Worm (Caenorhabditis elegans) whole organism, young adult: ENCODE results near the gene tomm-70.

Experiments
- C17E4.6 ChIP-seq: fragments of 200-800 bp; sonication (Bioruptor generic); IDR thresholded peaks from 2 replicates; pipeline ENCODE4 v1.3.6; 2022; ENCODE audit warnings: missing genetic modification reagents, missing genetic modification characterization, missing compliant biosample characterization
- F23B12.7 ChIP-seq: sonication (generic microtip); optimal IDR thresholded peaks from 2 replicates; lab custom pipeline; 2017; ENCODE audit warnings: missing genetic modification characterization, mild to moderate bottlenecking, missing compliant biosample characterization, antibody characterized with exemption, moderate library complexity; ENCODE audit not compliant: insufficient read depth
- F39B2.1 ChIP-seq: fragments of 200-800 bp; sonication (Bioruptor generic); IDR thresholded peaks from 2 replicates; pipeline ENCODE4 v1.3.6; 2022; ENCODE audit warnings: missing genetic modification reagents, missing genetic modification characterization, missing compliant biosample characterization
- F52B5.7 ChIP-seq: sonication (generic microtip); optimal IDR thresholded peaks from 2 replicates; lab custom pipeline; 2016; ENCODE audit warnings: mild to moderate bottlenecking, missing genetic modification characterization, missing compliant biosample characterization
- F55B11.4 ChIP-seq: sonication (generic microtip); optimal IDR thresholded peaks from 2 replicates; lab custom pipeline; 2016; ENCODE audit warnings: missing compliant biosample characterization, missing genetic modification characterization, borderline replicate concordance; ENCODE audit not compliant: insufficient read depth
- F57A8.1 ChIP-seq: fragments of 200-800 bp; sonication (Bioruptor generic); optimal IDR thresholded peaks from 2 replicates; lab custom pipeline; 2018; ENCODE audit warnings: mild to moderate bottlenecking, missing genetic modification characterization, moderate library complexity, missing compliant biosample characterization
- F57C9.4 ChIP-seq: sonication (generic microtip); optimal IDR thresholded peaks from 2 replicates; lab custom pipeline; 2017; ENCODE audit warnings: mild to moderate bottlenecking, missing genetic modification characterization, missing compliant biosample characterization
- T07F8.4 ChIP-seq: sonication (generic microtip); optimal IDR thresholded peaks from 2 replicates; lab custom pipeline; 2016; ENCODE audit warnings: mild to moderate bottlenecking, missing genetic modification characterization, moderate library complexity, missing compliant biosample characterization
- Y56A3A.18 ChIP-seq: fragments of 200-800 bp; sonication (Bioruptor generic); IDR thresholded peaks from 2 replicates; pipeline ENCODE4 v1.3.6; 2022; ENCODE audit warnings: missing genetic modification reagents, missing genetic modification characterization, missing compliant biosample characterization
- Y79H2A.3 ChIP-seq: fragments of 200-800 bp; sonication (Bioruptor generic); conservative IDR thresholded peaks from 2 replicates; pipeline ENCODE4 v1.3.6; 2022; ENCODE audit warnings: missing genetic modification reagents, missing genetic modification characterization, missing compliant biosample characterization
- akir-1 ChIP-seq: fragments of 200-800 bp; sonication (Bioruptor generic); optimal IDR thresholded peaks from 2 replicates; lab custom pipeline; 2018; ENCODE audit warnings: mild to moderate bottlenecking, missing genetic modification characterization, moderate library complexity, missing compliant biosample characterization
- ama-1 ChIP-seq, 3 experiments: fragments of 150-350 bp in 1 of 3; sonication (generic microtip) in 2 of 3; optimal IDR thresholded peaks; 2 replicates each; lab custom pipeline; 2014 to 2018; ENCODE audit warnings: missing biosample characterization in 2 of 3, missing genetic modification characterization in 2 of 3, missing genetic modification reagents in 2 of 3
- aptf-2 ChIP-seq: fragments of 200-800 bp; sonication (Bioruptor generic); conservative IDR thresholded peaks from 2 replicates; pipeline ENCODE4 v1.3.6; 2022; ENCODE audit warnings: missing genetic modification reagents, missing genetic modification characterization, missing compliant biosample characterization
- attf-5 ChIP-seq: fragments of 200-800 bp; sonication (Bioruptor generic); optimal IDR thresholded peaks from 2 replicates; lab custom pipeline; 2018; ENCODE audit warnings: mild to moderate bottlenecking, missing genetic modification characterization, missing compliant biosample characterization
- ccch-3 ChIP-seq: fragments of 200-800 bp; sonication (Bioruptor generic); optimal IDR thresholded peaks from 2 replicates; lab custom pipeline; 2018; ENCODE audit warnings: mild to moderate bottlenecking, missing genetic modification characterization, missing compliant biosample characterization
- cebp-1 ChIP-seq, 2 experiments: fragments of 200-800 bp in 1 of 2; sonication (Bioruptor generic) in 1 of 2; sonication (generic microtip) in 1 of 2; IDR thresholded peaks in 1 of 2; optimal IDR thresholded peaks in 1 of 2; 2 replicates each; pipeline versions ENCODE4 v1.3.6 to Lab custom; 2017 to 2022; ENCODE audit warnings: missing compliant biosample characterization in 2 of 2, missing genetic modification characterization in 2 of 2, mild to moderate bottlenecking in 1 of 2, missing genetic modification reagents in 1 of 2, moderate library complexity in 1 of 2
- ceh-91 ChIP-seq: fragments of 200-800 bp; sonication (Bioruptor generic); IDR thresholded peaks from 2 replicates; pipeline ENCODE4 v1.3.6; 2022; ENCODE audit warnings: missing genetic modification reagents, missing genetic modification characterization, missing compliant biosample characterization
- chd-7 ChIP-seq: sonication (generic microtip); optimal IDR thresholded peaks from 2 replicates; lab custom pipeline; 2016; ENCODE audit warnings: mild to moderate bottlenecking, missing genetic modification characterization, moderate library complexity, missing compliant biosample characterization
- die-1 ChIP-seq: sonication (generic microtip); optimal IDR thresholded peaks from 2 replicates; lab custom pipeline; 2016; ENCODE audit warnings: missing genotype, mild to moderate bottlenecking, missing genetic modification characterization, missing compliant biosample characterization
- efl-1 ChIP-seq: fragments of 150-350 bp; optimal IDR thresholded peaks from 2 replicates; lab custom pipeline; 2014; ENCODE audit warnings: missing biosample characterization, missing genetic modification reagents, missing genetic modification characterization
- egl-18 ChIP-seq: fragments of 200-800 bp; sonication (Bioruptor generic); IDR thresholded peaks from 2 replicates; pipeline ENCODE4 v1.3.6; 2022; ENCODE audit warnings: missing genetic modification reagents, missing genetic modification characterization, missing compliant biosample characterization
- ets-4 ChIP-seq: fragments of 200-800 bp; sonication (Bioruptor generic); optimal IDR thresholded peaks from 2 replicates; lab custom pipeline; 2018; ENCODE audit warnings: mild to moderate bottlenecking, missing genetic modification characterization, missing compliant biosample characterization
- fkh-3 ChIP-seq: sonication (generic microtip); optimal IDR thresholded peaks from 2 replicates; lab custom pipeline; 2016; ENCODE audit warnings: mild to moderate bottlenecking, missing genetic modification characterization, missing compliant biosample characterization
- him-1 ChIP-seq: sonication (generic microtip); optimal IDR thresholded peaks from 2 replicates; lab custom pipeline; 2016; ENCODE audit warnings: missing genotype, missing genetic modification reagents, missing genetic modification characterization, missing compliant biosample characterization
- hmg-1.2 ChIP-seq: fragments of 200-800 bp; sonication (Bioruptor generic); IDR thresholded peaks from 2 replicates; pipeline ENCODE4 v1.3.6; 2022; ENCODE audit warnings: missing genetic modification reagents, missing genetic modification characterization, missing compliant biosample characterization
- hrde-1 ChIP-seq: sonication (generic microtip); optimal IDR thresholded peaks from 2 replicates; lab custom pipeline; 2016; ENCODE audit warnings: missing genetic modification characterization, mild to moderate bottlenecking, missing compliant biosample characterization, moderate library complexity, missing genotype, missing genetic modification reagents, borderline replicate concordance
- hsf-1 ChIP-seq: fragments of 200-800 bp; sonication (Bioruptor generic); IDR thresholded peaks from 2 replicates; pipeline ENCODE4 v1.3.6; 2022; ENCODE audit warnings: missing genetic modification reagents, missing genetic modification characterization, missing compliant biosample characterization
- lag-1 ChIP-seq: fragments of 200-800 bp; sonication (Bioruptor generic); IDR thresholded peaks from 2 replicates; pipeline ENCODE4 v1.3.6; 2022; ENCODE audit warnings: missing genetic modification reagents, missing genetic modification characterization, missing compliant biosample characterization
- let-607 ChIP-seq, 2 experiments: fragments of 200-800 bp in 1 of 2; sonication (Bioruptor generic) in 1 of 2; sonication (generic microtip) in 1 of 2; optimal IDR thresholded peaks; 2 replicates each; lab custom pipeline; 2016 to 2018; ENCODE audit warnings: mild to moderate bottlenecking in 2 of 2, missing compliant biosample characterization in 2 of 2, missing genetic modification characterization in 2 of 2, moderate library complexity in 2 of 2, missing genotype in 1 of 2
- lin-40 ChIP-seq: sonication (generic microtip); optimal IDR thresholded peaks from 2 replicates; lab custom pipeline; 2016; ENCODE audit warnings: missing genetic modification characterization, mild to moderate bottlenecking, missing compliant biosample characterization, missing genotype, missing genetic modification reagents
- madf-10 ChIP-seq: sonication (generic microtip); optimal IDR thresholded peaks from 2 replicates; lab custom pipeline; 2016; ENCODE audit warnings: mild to moderate bottlenecking, missing genetic modification characterization, missing compliant biosample characterization
- madf-3 ChIP-seq: fragments of 200-800 bp; sonication (Bioruptor generic); IDR thresholded peaks from 2 replicates; pipeline ENCODE4 v1.3.6; 2022; ENCODE audit warnings: missing genetic modification reagents, missing genetic modification characterization, missing compliant biosample characterization
- madf-6 ChIP-seq: fragments of 200-800 bp; sonication (Bioruptor generic); IDR thresholded peaks from 2 replicates; pipeline ENCODE4 v1.3.6; 2022; ENCODE audit warnings: missing genetic modification reagents, missing genetic modification characterization, missing compliant biosample characterization
- nfya-1 ChIP-seq: sonication (generic microtip); optimal IDR thresholded peaks from 2 replicates; lab custom pipeline; 2017; ENCODE audit warnings: antibody characterized with exemption, missing compliant biosample characterization, missing genetic modification characterization, borderline replicate concordance; ENCODE audit not compliant: insufficient read depth
- nhr-120 ChIP-seq: fragments of 200-800 bp; sonication (Bioruptor generic); IDR thresholded peaks from 2 replicates; pipeline ENCODE4 v1.3.6; 2022; ENCODE audit warnings: missing genetic modification characterization, missing compliant biosample characterization
- nhr-27 ChIP-seq: fragments of 200-800 bp; sonication (Bioruptor generic); optimal IDR thresholded peaks from 2 replicates; lab custom pipeline; 2018; ENCODE audit warnings: mild to moderate bottlenecking, missing genetic modification characterization, moderate library complexity, missing compliant biosample characterization
- nhr-90 ChIP-seq: sonication (generic microtip); optimal IDR thresholded peaks from 2 replicates; lab custom pipeline; 2016; ENCODE audit warnings: missing genotype, mild to moderate bottlenecking, missing genetic modification characterization, missing compliant biosample characterization
- pha-4 ChIP-seq: fragments of 150-350 bp; sonication (generic microtip); optimal IDR thresholded peaks from 2 replicates; lab custom pipeline; 2014; ENCODE audit warnings: missing biosample characterization, missing genetic modification reagents, missing genetic modification characterization
- repo-1 ChIP-seq: sonication (generic microtip); optimal IDR thresholded peaks from 2 replicates; lab custom pipeline; 2017; ENCODE audit warnings: mild to moderate bottlenecking, missing genetic modification characterization, missing compliant biosample characterization
- sdz-38 ChIP-seq: sonication (generic microtip); optimal IDR thresholded peaks from 2 replicates; lab custom pipeline; 2016; ENCODE audit warnings: missing genotype, missing genetic modification characterization, missing compliant biosample characterization
- sea-2 ChIP-seq: fragments of 200-800 bp; sonication (Bioruptor generic); IDR thresholded peaks from 2 replicates; pipeline ENCODE4 v1.3.6; 2022; ENCODE audit warnings: missing genetic modification characterization, missing compliant biosample characterization
- snpc-3.4 ChIP-seq: sonication (generic microtip); optimal IDR thresholded peaks from 2 replicates; lab custom pipeline; 2017; ENCODE audit warnings: missing genetic modification characterization, mild to moderate bottlenecking, missing compliant biosample characterization, antibody characterized with exemption, moderate library complexity, missing genotype, missing genetic modification reagents
- somi-1 ChIP-seq: fragments of 200-800 bp; sonication (Bioruptor generic); optimal IDR thresholded peaks from 2 replicates; lab custom pipeline; 2018; ENCODE audit warnings: mild to moderate bottlenecking, missing genetic modification characterization, missing compliant biosample characterization
- sptf-2 ChIP-seq: fragments of 200-800 bp; sonication (Bioruptor generic); optimal IDR thresholded peaks from 2 replicates; lab custom pipeline; 2018; ENCODE audit warnings: mild to moderate bottlenecking, missing genetic modification characterization, missing compliant biosample characterization
- unc-130 ChIP-seq: sonication (generic microtip); optimal IDR thresholded peaks from 2 replicates; lab custom pipeline; 2016; ENCODE audit warnings: missing genetic modification reagents, missing genetic modification characterization, missing compliant biosample characterization
- xnd-1 ChIP-seq: sonication (generic microtip); optimal IDR thresholded peaks from 2 replicates; lab custom pipeline; 2016; ENCODE audit warnings: missing genotype, missing genetic modification reagents, missing genetic modification characterization, missing compliant biosample characterization
- ztf-26 ChIP-seq: sonication (generic microtip); optimal IDR thresholded peaks from 2 replicates; lab custom pipeline; 2017; ENCODE audit warnings: missing genetic modification characterization, missing compliant biosample characterization
- ztf-28 ChIP-seq: fragments of 200-800 bp; sonication (Bioruptor generic); IDR thresholded peaks from 2 replicates; pipeline ENCODE4 v1.3.6; 2022; ENCODE audit warnings: missing genetic modification reagents, missing genetic modification characterization, missing compliant biosample characterization

tomm-70 gene

ce11 chrIII:8782080-8782479 lies 27.5 kb upstream of the tomm-70 start:
- TF ChIP-seq F57A8.1 (GFP tag; lab: Kevin White, UChicago), result no peak
- no peak for TF ChIP-seq hrde-1
- no peak for TF ChIP-seq unc-130 (GFP tag; lab: Kevin White, UChicago)
- no peak for TF ChIP-seq repo-1
- no peak for TF ChIP-seq cebp-1 (GFP tag; IDR thresholded peaks at IDR 0.05; lab: Robert Waterston, UW)
- TF ChIP-seq cebp-1 (tag; optimal IDR thresholded peaks at IDR 0.05; lab: Kevin White, UChicago), result peak; percentile 68

ce11 chrIII:8780473-8780872 lies 25.9 kb upstream of the tomm-70 start:
- TF ChIP-seq somi-1 (GFP tag; lab: Kevin White, UChicago), result peak; percentile 60
- TF ChIP-seq attf-5, result no peak
- TF ChIP-seq C17E4.6 (GFP tag; lab: Robert Waterston, UW), result no peak
- TF ChIP-seq fkh-3 (tag; lab: Kevin White, UChicago), result no peak
- no peak for TF ChIP-seq nfya-1 (tag; lab: Kevin White, UChicago)
- no peak for TF ChIP-seq F55B11.4
- no peak for TF ChIP-seq aptf-2
- no peak for TF ChIP-seq sptf-2
- TF ChIP-seq madf-6 (GFP tag; lab: Robert Waterston, UW), result no peak
- no peak for TF ChIP-seq efl-1
- TF ChIP-seq xnd-1, result no peak
- TF ChIP-seq ccch-3 (GFP tag; lab: Kevin White, UChicago), result no peak
- no peak for TF ChIP-seq Y79H2A.3 (GFP tag; lab: Robert Waterston, UW)
- TF ChIP-seq nhr-90 (tag; lab: Kevin White, UChicago), result no peak
- TF ChIP-seq lin-40, result peak; percentile 61
- peak; percentile 16 for TF ChIP-seq chd-7 (tag; lab: Kevin White, UChicago)
- TF ChIP-seq ztf-28 (GFP tag; lab: Robert Waterston, UW), result no peak
- no peak for TF ChIP-seq F52B5.7
- TF ChIP-seq madf-3 (GFP tag; lab: Robert Waterston, UW), result no peak
- no peak for TF ChIP-seq ama-1 (optimal IDR thresholded peaks at IDR 0.05; lab: Kevin White, UChicago)
- no peak for TF ChIP-seq ama-1 (GFP tag; optimal IDR thresholded peaks at IDR 0.05; lab: Kevin White, UChicago)
- TF ChIP-seq F23B12.7, result no peak
- TF ChIP-seq die-1 (tag; lab: Kevin White, UChicago), result no peak
- TF ChIP-seq cebp-1 (GFP tag; IDR thresholded peaks at IDR 0.05; lab: Robert Waterston, UW), result no peak
- TF ChIP-seq cebp-1 (tag; optimal IDR thresholded peaks at IDR 0.05; lab: Kevin White, UChicago), result peak; percentile 27
- TF ChIP-seq nhr-120 (GFP tag; lab: Robert Waterston, UW), result no peak
- TF ChIP-seq akir-1, result no peak
- TF ChIP-seq ets-4 (GFP tag; lab: Kevin White, UChicago), result no peak
- no peak for TF ChIP-seq F39B2.1 (GFP tag; lab: Robert Waterston, UW)
- TF ChIP-seq hmg-1.2, result no peak
- TF ChIP-seq ztf-26, result peak; percentile 60
- no peak for TF ChIP-seq T07F8.4 (tag; lab: Kevin White, UChicago)
- TF ChIP-seq Y56A3A.18, result no peak
- TF ChIP-seq sdz-38, result no peak

DNA sequence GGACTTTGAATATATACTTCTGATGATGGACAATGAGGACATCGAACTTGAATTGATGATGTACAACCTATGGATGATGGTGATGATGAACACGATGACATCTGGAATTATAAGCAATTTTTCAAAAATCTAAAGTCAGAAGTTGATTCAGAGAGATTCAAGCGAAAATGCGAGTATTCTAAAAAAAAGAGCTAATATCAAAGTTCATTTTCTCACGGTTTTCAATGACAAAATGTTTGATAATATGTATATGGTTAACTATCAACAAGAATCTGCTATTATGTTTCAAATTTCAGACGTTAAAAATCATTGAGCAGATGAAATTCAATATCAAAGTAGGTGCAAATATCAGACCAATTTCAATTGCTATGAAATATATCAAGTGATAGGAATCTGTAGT lies 25.4 kb upstream of the tomm-70 start, which contains the start of gene K02D10.4:
Gene K02D10.4 (minus strand): TSS at position 101 of the 400 bp plus-strand sequence.
- TF ChIP-seq him-1 (no peak), nhr-27 (tag; lab: Kevin White, UChicago) (no peak), egl-18 (GFP tag; lab: Robert Waterston, UW) (no peak), ceh-91 (GFP tag; lab: Robert Waterston, UW) (no peak), F57C9.4 (tag; lab: Kevin White, UChicago) (no peak), madf-10 (tag; lab: Kevin White, UChicago) (no peak), Y79H2A.3 (GFP tag; lab: Robert Waterston, UW) (no peak), hsf-1 (GFP tag; lab: Robert Waterston, UW) (no peak), lag-1 (no peak), pha-4 (tag; lab: Kevin White, UChicago) (no peak), snpc-3.4 (no peak), let-607 (tag; optimal IDR thresholded peaks at IDR 0.05; lab: Kevin White, UChicago) (no peak), sea-2 (no peak), nhr-90 (tag; lab: Kevin White, UChicago) (no peak)
